Worm (Caenorhabditis elegans) whole organism, late embryonic: ENCODE data around the gene iscu-1.

Experiments
- C08G9.2 ChIP-seq: sonication (generic microtip); optimal IDR thresholded peaks from 2 replicates; lab custom pipeline; 2016; ENCODE audit warnings: mild to moderate bottlenecking, missing genetic modification characterization, moderate library complexity, missing compliant biosample characterization
- K02D7.2 ChIP-seq: sonication (generic microtip); optimal IDR thresholded peaks from 2 replicates; lab custom pipeline; 2017; ENCODE audit warnings: mild to moderate bottlenecking, missing genetic modification characterization, missing compliant biosample characterization
- ceh-18 ChIP-seq: sonication (generic microtip); optimal IDR thresholded peaks from 2 replicates; lab custom pipeline; 2016; ENCODE audit warnings: missing genetic modification characterization, missing compliant biosample characterization
- ceh-24 ChIP-seq: sonication (generic microtip); optimal IDR thresholded peaks from 2 replicates; lab custom pipeline; 2016; ENCODE audit warnings: mild to moderate bottlenecking, missing genetic modification characterization, missing compliant biosample characterization
- ceh-31 ChIP-seq: sonication (generic microtip); optimal IDR thresholded peaks from 2 replicates; lab custom pipeline; 2016; ENCODE audit warnings: missing genetic modification characterization, missing compliant biosample characterization
- ceh-34 ChIP-seq: sonication (generic microtip); optimal IDR thresholded peaks from 2 replicates; lab custom pipeline; 2016; ENCODE audit warnings: mild to moderate bottlenecking, missing genetic modification characterization, missing compliant biosample characterization
- ceh-45 ChIP-seq: fragments of 200-800 bp; sonication (Bioruptor generic); IDR thresholded peaks from 2 replicates; pipeline ENCODE4 v1.3.6; 2022; ENCODE audit warnings: missing genetic modification reagents, missing genetic modification characterization, missing compliant biosample characterization
- ceh-48 ChIP-seq: sonication (generic microtip); optimal IDR thresholded peaks from 2 replicates; lab custom pipeline; 2016; ENCODE audit warnings: missing genetic modification characterization, inconsistent platforms, missing compliant biosample characterization
- ceh-6 ChIP-seq: fragments of 200-800 bp; sonication (Bioruptor generic); optimal IDR thresholded peaks from 2 replicates; lab custom pipeline; 2018; ENCODE audit warnings: mild to moderate bottlenecking, missing genetic modification characterization, missing compliant biosample characterization
- ceh-9 ChIP-seq: sonication (generic microtip); optimal IDR thresholded peaks from 2 replicates; lab custom pipeline; 2016; ENCODE audit warnings: mild to moderate bottlenecking, missing genetic modification characterization, inconsistent platforms, missing compliant biosample characterization
- dmd-4 ChIP-seq: sonication (generic microtip); optimal IDR thresholded peaks from 2 replicates; lab custom pipeline; 2016; ENCODE audit warnings: borderline replicate concordance, missing genetic modification characterization, missing compliant biosample characterization
- dve-1 ChIP-seq: sonication (generic microtip); optimal IDR thresholded peaks from 2 replicates; lab custom pipeline; 2017; ENCODE audit warnings: antibody characterized with exemption, mild to moderate bottlenecking, missing genetic modification characterization, missing compliant biosample characterization
- elt-2 ChIP-seq: sonication (generic microtip); optimal IDR thresholded peaks from 2 replicates; lab custom pipeline; 2016; ENCODE audit warnings: missing genetic modification reagents, missing genetic modification characterization, missing compliant biosample characterization
- elt-4 ChIP-seq: sonication (generic microtip); optimal IDR thresholded peaks from 2 replicates; lab custom pipeline; 2016; ENCODE audit warnings: missing genetic modification characterization, missing compliant biosample characterization
- fax-1 ChIP-seq: sonication (generic microtip); optimal IDR thresholded peaks from 2 replicates; lab custom pipeline; 2016; ENCODE audit warnings: missing genotype, missing genetic modification characterization, missing compliant biosample characterization
- hlh-13 ChIP-seq: fragments of 200-800 bp; sonication (Bioruptor generic); optimal IDR thresholded peaks from 2 replicates; lab custom pipeline; 2018; ENCODE audit warnings: mild to moderate bottlenecking, missing genetic modification characterization, missing compliant biosample characterization
- hlh-30 ChIP-seq: sonication (generic microtip); optimal IDR thresholded peaks from 2 replicates; lab custom pipeline; 2017; ENCODE audit warnings: antibody characterized with exemption, missing genetic modification characterization, missing compliant biosample characterization; ENCODE audit not compliant: insufficient read depth
- lim-6 ChIP-seq: sonication (generic microtip); optimal IDR thresholded peaks from 2 replicates; lab custom pipeline; 2016; ENCODE audit warnings: missing genetic modification characterization, missing compliant biosample characterization
- lin-11 ChIP-seq: fragments of 200-800 bp; sonication (Bioruptor generic); optimal IDR thresholded peaks from 2 replicates; lab custom pipeline; 2018; ENCODE audit warnings: mild to moderate bottlenecking, missing genetic modification characterization, missing compliant biosample characterization
- nhr-232 ChIP-seq: sonication (generic microtip); optimal IDR thresholded peaks from 2 replicates; lab custom pipeline; 2016; ENCODE audit warnings: missing genetic modification characterization, missing compliant biosample characterization
- npax-4 ChIP-seq: sonication (generic microtip); optimal IDR thresholded peaks from 2 replicates; lab custom pipeline; 2016; ENCODE audit warnings: missing genetic modification characterization, missing compliant biosample characterization
- pag-3 ChIP-seq: sonication (generic microtip); optimal IDR thresholded peaks from 2 replicates; lab custom pipeline; 2016; ENCODE audit warnings: missing compliant biosample characterization, missing genetic modification characterization, borderline replicate concordance
- pax-1 ChIP-seq: fragments of 150-350 bp; optimal IDR thresholded peaks from 2 replicates; lab custom pipeline; 2014; ENCODE audit warnings: missing biosample characterization, missing genetic modification characterization
- pha-2 ChIP-seq: sonication (generic microtip); optimal IDR thresholded peaks from 2 replicates; lab custom pipeline; 2017; ENCODE audit warnings: mild to moderate bottlenecking, missing genetic modification characterization, missing compliant biosample characterization
- pha-4 ChIP-seq: fragments of 150-350 bp; optimal IDR thresholded peaks from 2 replicates; lab custom pipeline; 2018; ENCODE audit warnings: missing biosample characterization, missing genetic modification reagents, missing genetic modification characterization
- pros-1 ChIP-seq: fragments of 150-350 bp; optimal IDR thresholded peaks from 2 replicates; lab custom pipeline; 2014; ENCODE audit warnings: missing biosample characterization, missing genetic modification reagents, missing genetic modification characterization
- sox-2 ChIP-seq: fragments of 200-800 bp; sonication (Bioruptor generic); IDR thresholded peaks from 2 replicates; pipeline ENCODE4 v1.3.6; 2022; ENCODE audit warnings: missing genetic modification reagents, missing genetic modification characterization, missing compliant biosample characterization
- sox-4 ChIP-seq: sonication (generic microtip); optimal IDR thresholded peaks from 2 replicates; lab custom pipeline; 2017; ENCODE audit warnings: mild to moderate bottlenecking, missing genetic modification characterization, inconsistent platforms, missing compliant biosample characterization
- tbx-7 ChIP-seq: sonication (generic microtip); optimal IDR thresholded peaks from 2 replicates; lab custom pipeline; 2016; ENCODE audit warnings: missing genotype, missing genetic modification characterization, missing compliant biosample characterization
- ttx-3 ChIP-seq: sonication (generic microtip); optimal IDR thresholded peaks from 2 replicates; lab custom pipeline; 2016; ENCODE audit warnings: missing genetic modification reagents, missing genetic modification characterization, missing compliant biosample characterization
- unc-42 ChIP-seq: sonication (generic microtip); optimal IDR thresholded peaks from 2 replicates; lab custom pipeline; 2016; ENCODE audit warnings: missing genotype, missing genetic modification characterization, missing compliant biosample characterization
- unc-55 ChIP-seq: sonication (generic microtip); optimal IDR thresholded peaks from 2 replicates; lab custom pipeline; 2017; ENCODE audit warnings: missing biosample characterization, missing genetic modification reagents, missing genetic modification characterization
- unc-86 ChIP-seq: sonication (generic microtip); optimal IDR thresholded peaks from 2 replicates; lab custom pipeline; 2016; ENCODE audit warnings: missing genetic modification characterization, missing compliant biosample characterization
- zip-5 ChIP-seq: sonication (generic microtip); optimal IDR thresholded peaks from 2 replicates; lab custom pipeline; 2016; ENCODE audit warnings: missing genetic modification characterization, missing compliant biosample characterization
- ztf-16 ChIP-seq: sonication (generic microtip); optimal IDR thresholded peaks from 2 replicates; lab custom pipeline; 2017; ENCODE audit warnings: missing genetic modification characterization, missing compliant biosample characterization

The iscu-1 gene

ce11 chrIV:13777480-13777879 is 6.3 kb upstream of the iscu-1 start, which contains the start of gene rpl-18 (continued):
- TF ChIP-seq pha-2 (tag; lab: Kevin White, UChicago) (no peak), K02D7.2 (tag; lab: Kevin White, UChicago) (no peak), sox-4 (tag; lab: Kevin White, UChicago) (no peak), unc-42 (no peak), ceh-45 (GFP tag; lab: Robert Waterston, UW) (no peak), ttx-3 (tag; lab: Kevin White, UChicago) (peak; percentile 18), elt-4 (tag; lab: Kevin White, UChicago) (no peak), fax-1 (tag; lab: Kevin White, UChicago) (no peak), ceh-18 (tag; lab: Kevin White, UChicago) (no peak), hlh-30 (tag; lab: Kevin White, UChicago) (peak; percentile 79), ceh-31 (tag; lab: Kevin White, UChicago) (peak; percentile 40), elt-2 (tag; lab: Kevin White, UChicago) (no peak), npax-4 (tag; lab: Kevin White, UChicago) (no peak), unc-55 (GFP tag; lab: Kevin White, UChicago) (peak; percentile 36), pha-4 (no peak), sox-2 (GFP tag; lab: Robert Waterston, UW) (no peak), pax-1 (tag; lab: Kevin White, UChicago) (no peak)

ce11 chrIV:13778710-13779109 is 5.1 kb upstream of the iscu-1 start, which contains the start of gene gly-10:
TSS of gene gly-10 (plus strand) at chrIV:13779096.
- no peak for TF ChIP-seq pax-1 (tag; lab: Kevin White, UChicago)
- no peak for TF ChIP-seq elt-4 (tag; lab: Kevin White, UChicago)
- TF ChIP-seq lim-6 (tag; lab: Kevin White, UChicago), result no peak

ce11 chrIV:13782319-13782718 is 1.4 kb upstream of the iscu-1 start:
- TF ChIP-seq lin-11 (tag; lab: Kevin White, UChicago) (no peak), C08G9.2 (tag; lab: Kevin White, UChicago) (no peak), hlh-30 (tag; lab: Kevin White, UChicago) (no peak), ceh-18 (tag; lab: Kevin White, UChicago) (no peak), tbx-7 (tag; lab: Kevin White, UChicago) (no peak), unc-86 (no peak), elt-4 (tag; lab: Kevin White, UChicago) (no peak), zip-5 (tag; lab: Kevin White, UChicago) (no peak), pag-3 (tag; lab: Kevin White, UChicago) (no peak), npax-4 (tag; lab: Kevin White, UChicago) (no peak), hlh-13 (GFP tag; lab: Kevin White, UChicago) (no peak), sox-2 (GFP tag; lab: Robert Waterston, UW) (no peak)

ce11 chrIV:13784774-13785173 is 1.0 kb downstream of the iscu-1 start:
- no peak for TF ChIP-seq pha-4
- TF ChIP-seq nhr-232 (tag; lab: Kevin White, UChicago), result no peak
- no peak for TF ChIP-seq sox-4 (tag; lab: Kevin White, UChicago)
- no peak for TF ChIP-seq hlh-30 (tag; lab: Kevin White, UChicago)
- no peak for TF ChIP-seq ztf-16 (tag; lab: Kevin White, UChicago)
- TF ChIP-seq ceh-34 (tag; lab: Kevin White, UChicago), result no peak
- TF ChIP-seq dve-1 (tag; lab: Kevin White, UChicago), result no peak
- TF ChIP-seq dmd-4 (tag; lab: Kevin White, UChicago), result no peak

- TF ChIP-seq unc-86 (no peak), sox-2 (GFP tag; lab: Robert Waterston, UW) (no peak), pha-4 (no peak), ceh-48 (tag; lab: Kevin White, UChicago) (no peak), pros-1 (no peak), ceh-34 (tag; lab: Kevin White, UChicago) (no peak), nhr-232 (tag; lab: Kevin White, UChicago) (no peak), ceh-9 (tag; lab: Kevin White, UChicago) (no peak), ceh-6 (GFP tag; lab: Kevin White, UChicago) (no peak), ceh-24 (no peak)
These were observed 1.8 kb downstream of the iscu-1 start, which contains the start of gene lact-9 for ce11 chrIV:13785545-13785944. TSS of gene lact-9 (minus strand) at chrIV:13785645.
